Fruit fly (Drosophila melanogaster): ENCODE data around the gene CG46306.

CG46306 gene

dm6 chrX:16811213-16811749 is 24.0 kb downstream of the CG46306 start, which contains the start of gene CG4829 (continued):
- peak; percentile 68 for TF ChIP-seq CG12942 (GFP tag; optimal IDR thresholded peaks at IDR 0.05)
- TF ChIP-seq otp (GFP tag; IDR thresholded peaks at IDR 0.05) = peak; percentile 86
- peak; percentile 88 for TF ChIP-seq sqz (GFP tag; optimal IDR thresholded peaks at IDR 0.05)
- peak; percentile 65 for TF ChIP-seq emc (GFP tag; optimal IDR thresholded peaks at IDR 0.05)
- TF ChIP-seq CG9727 (GFP tag; optimal IDR thresholded peaks at IDR 0.05) = peak; percentile 77
- TF ChIP-seq CG13123 (GFP tag; optimal IDR thresholded peaks at IDR 0.05) = peak; percentile 66
- peak; percentile 65 for TF ChIP-seq Bdp1 (GFP tag; optimal IDR thresholded peaks at IDR 0.05)
- TF ChIP-seq lmd (GFP tag; IDR thresholded peaks at IDR 0.05) = peak; percentile 92
- TF ChIP-seq CG17186 (GFP tag; optimal IDR thresholded peaks at IDR 0.05) = peak; percentile 37
- peak; percentile 88 for TF ChIP-seq CG10979 (tag; optimal IDR thresholded peaks at IDR 0.05)
- peak; percentile 31 for TF ChIP-seq CG9876 (GFP tag; optimal IDR thresholded peaks at IDR 0.05)
- TF ChIP-seq unc-4 (GFP tag; IDR thresholded peaks at IDR 0.05; ENCODE audit: partially characterized antibody) = no peak
- TF ChIP-seq CG1602 (GFP tag; optimal IDR thresholded peaks at IDR 0.05) = peak; percentile 75
- peak; percentile 89 for TF ChIP-seq sob (GFP tag; IDR thresholded peaks at IDR 0.05)
- TF ChIP-seq onecut (GFP tag; IDR thresholded peaks at IDR 0.05) = peak; percentile 83
- no peak for TF ChIP-seq CG6791 (GFP tag; IDR thresholded peaks at IDR 0.05; ENCODE audit: partially characterized antibody)
- peak; percentile 86 for TF ChIP-seq CG1647 (GFP tag; optimal IDR thresholded peaks at IDR 0.05)
- peak; percentile 77 for TF ChIP-seq Mad (GFP tag; optimal IDR thresholded peaks at IDR 0.05)
- peak; percentile 92 for TF ChIP-seq CG7839 (tag; optimal IDR thresholded peaks at IDR 0.05)
- TF ChIP-seq Atf-2 (GFP tag; optimal IDR thresholded peaks at IDR 0.05) = peak; percentile 77
- peak; percentile 77 for TF ChIP-seq CG9215 (GFP tag; IDR thresholded peaks at IDR 0.05)
- peak; percentile 66 for TF ChIP-seq sd (tag; optimal IDR thresholded peaks at IDR 0.05)
- peak; percentile 85 for TF ChIP-seq CG14050 (GFP tag; IDR thresholded peaks at IDR 0.05)
- TF ChIP-seq CG3847 (GFP tag; IDR thresholded peaks at IDR 0.05) = peak; percentile 83
- peak; percentile 79 for TF ChIP-seq gsb-n (tag; optimal IDR thresholded peaks at IDR 0.05)
- peak; percentile 91 for TF ChIP-seq Fer3 (tag; optimal IDR thresholded peaks at IDR 0.05)
- TF ChIP-seq gcm2 (GFP tag; optimal IDR thresholded peaks at IDR 0.05) = peak; percentile 67
- TF ChIP-seq CG17829 (tag; optimal IDR thresholded peaks at IDR 0.05) = peak; percentile 86
- TF ChIP-seq tna (GFP tag; IDR thresholded peaks at IDR 0.05; ENCODE audit: partially characterized antibody) = no peak
- TF ChIP-seq D19A (tag; optimal IDR thresholded peaks at IDR 0.05) = peak; percentile 86
- peak; percentile 81 for TF ChIP-seq salm (tag; optimal IDR thresholded peaks at IDR 0.05)
- TF ChIP-seq trh (GFP tag; optimal IDR thresholded peaks at IDR 0.05) = peak; percentile 46
- peak; percentile 84 for TF ChIP-seq jumu (GFP tag; optimal IDR thresholded peaks at IDR 0.05)
- peak; percentile 83 for TF ChIP-seq CG4730 (GFP tag; IDR thresholded peaks at IDR 0.05)
- peak; percentile 79 for TF ChIP-seq CG17912 (GFP tag; optimal IDR thresholded peaks at IDR 0.05)
- TF ChIP-seq zfh1 (GFP tag; IDR thresholded peaks at IDR 0.05) = peak; percentile 83
- no peak for TF ChIP-seq grn (GFP tag; optimal IDR thresholded peaks at IDR 0.05)
- peak; percentile 73 for TF ChIP-seq ro (GFP tag; IDR thresholded peaks at IDR 0.05)
- TF ChIP-seq Trl (optimal IDR thresholded peaks at IDR 0.05) = no peak
- TF ChIP-seq Trl (GFP tag; optimal IDR thresholded peaks at IDR 0.05) = peak; percentile 87
- TF ChIP-seq Doc2 (GFP tag; IDR thresholded peaks at IDR 0.05) = peak; percentile 59
- peak; percentile 85 for TF ChIP-seq CG30403 (GFP tag; optimal IDR thresholded peaks at IDR 0.05)
- no peak for TF ChIP-seq hbn (GFP tag; IDR thresholded peaks at IDR 0.05; ENCODE audit: partially characterized antibody)
- peak; percentile 91 for TF ChIP-seq nmo (GFP tag; optimal IDR thresholded peaks at IDR 0.05)
- TF ChIP-seq Optix (GFP tag; IDR thresholded peaks at IDR 0.05) = peak; percentile 83; the same call in 2 of the 3 replicates
- 0 out of 3 replicates have a peak, but pooled peaks have one; percentile 30 for TF ChIP-seq z (GFP tag; IDR thresholded peaks at IDR 0.05)
- peak; percentile 67 for TF ChIP-seq wor (GFP tag; IDR thresholded peaks at IDR 0.05)
- TF ChIP-seq so (GFP tag; IDR thresholded peaks at IDR 0.05) = peak; percentile 89
- TF ChIP-seq Ets97D (GFP tag; optimal IDR thresholded peaks at IDR 0.05) = peak; percentile 61
- TF ChIP-seq CG11695 (GFP tag; IDR thresholded peaks at IDR 0.05) = peak; percentile 95
- TF ChIP-seq CG8359 (GFP tag; optimal IDR thresholded peaks at IDR 0.05; ENCODE audit: borderline replicate concordance) = peak; percentile 69
- TF ChIP-seq ind (GFP tag; optimal IDR thresholded peaks at IDR 0.05) = peak; percentile 89

Data from whole organism, embryonic.